Fruit fly (Drosophila melanogaster): Measurements from ENCODE around the gene Dci.
A peak's percentile ranks its signal among the peaks of the same experiment; 100 is the strongest.

Dci gene

DNA sequence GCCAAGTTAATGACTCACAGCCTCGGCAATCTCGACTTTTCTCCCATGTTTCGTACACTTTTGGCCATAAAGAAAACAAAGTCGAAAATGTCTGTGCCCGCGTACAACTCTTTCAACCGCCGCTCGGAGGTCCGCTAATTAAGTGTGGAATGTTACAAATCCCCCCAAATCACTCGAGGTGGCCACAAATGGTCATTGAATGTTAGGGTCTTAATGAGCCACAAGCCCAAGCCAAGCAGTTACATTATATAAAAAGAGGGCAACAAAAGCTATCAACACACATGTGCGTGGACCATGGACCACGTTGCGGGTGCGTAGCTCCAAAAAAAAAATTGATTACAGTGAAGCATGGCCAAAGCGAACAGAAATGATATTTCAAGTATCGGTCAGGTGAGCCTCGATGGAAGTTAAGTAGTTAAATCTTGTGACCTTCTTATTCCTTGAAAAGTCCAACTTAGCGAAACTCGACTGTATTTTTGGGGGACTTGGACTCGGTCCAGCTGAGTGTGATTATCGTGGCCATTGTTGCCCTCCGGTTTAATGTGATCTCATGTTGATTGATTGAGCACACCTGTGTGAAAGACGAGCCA, 31.8 kb upstream of the Dci start (continued):
- TF ChIP-seq twi (tag; optimal IDR thresholded peaks at IDR 0.05) = peak; percentile 57
- peak; percentile 78 for TF ChIP-seq CG4707 (GFP tag; optimal IDR thresholded peaks at IDR 0.05)
- TF ChIP-seq da (GFP tag; optimal IDR thresholded peaks at IDR 0.05) = peak; percentile 69
- peak; percentile 78 for TF ChIP-seq wek (GFP tag; optimal IDR thresholded peaks at IDR 0.05)
- TF ChIP-seq jumu (GFP tag; optimal IDR thresholded peaks at IDR 0.05) = peak; percentile 88
- TF ChIP-seq Mad (GFP tag; optimal IDR thresholded peaks at IDR 0.05) = peak; percentile 76
- TF ChIP-seq CG10543 (GFP tag; optimal IDR thresholded peaks at IDR 0.05) = peak; percentile 82
- TF ChIP-seq CG30403 (GFP tag; optimal IDR thresholded peaks at IDR 0.05) = peak; percentile 90
- TF ChIP-seq slou (GFP tag; optimal IDR thresholded peaks at IDR 0.05) = peak; percentile 26
- peak; percentile 80 for TF ChIP-seq scrt (GFP tag; optimal IDR thresholded peaks at IDR 0.05)
- peak; percentile 85 for TF ChIP-seq CG9817 (tag; optimal IDR thresholded peaks at IDR 0.05)
- TF ChIP-seq pan (optimal IDR thresholded peaks at IDR 0.05) = no peak
- TF ChIP-seq pan (GFP tag; optimal IDR thresholded peaks at IDR 0.05 in 1 of 2, IDR thresholded peaks at IDR 0.05 in 1 of 2) = peak in 1 of 2 experiments; percentile 95
- TF ChIP-seq MTF-1 (GFP tag; optimal IDR thresholded peaks at IDR 0.05; ENCODE audit: borderline replicate concordance) = peak; percentile 79
- TF ChIP-seq Nf-YA (GFP tag; IDR thresholded peaks at IDR 0.05) = peak; percentile 87
- peak; percentile 85 for TF ChIP-seq ERR (GFP tag; optimal IDR thresholded peaks at IDR 0.05)
- peak; percentile 81 for TF ChIP-seq tx (GFP tag; optimal IDR thresholded peaks at IDR 0.05)
- peak; percentile 57; the same call in 1 of the 2 replicates for TF ChIP-seq CG10959 (GFP tag; IDR thresholded peaks at IDR 0.05)
- peak; percentile 47 for TF ChIP-seq kay (GFP tag; optimal IDR thresholded peaks at IDR 0.05)
- TF ChIP-seq Fer1 (GFP tag; optimal IDR thresholded peaks at IDR 0.05) = peak; percentile 89
- no peak for TF ChIP-seq prd (optimal IDR thresholded peaks at IDR 0.05)
- TF ChIP-seq prd (GFP tag; IDR thresholded peaks at IDR 0.05) = peak; percentile 95
- peak; percentile 88 for TF ChIP-seq CG33213 (GFP tag; optimal IDR thresholded peaks at IDR 0.05)
- TF ChIP-seq ap (GFP tag; IDR thresholded peaks at IDR 0.05) = peak; percentile 92
- TF ChIP-seq Oli (tag; optimal IDR thresholded peaks at IDR 0.05) = peak; percentile 88
- peak; percentile 78 for TF ChIP-seq ewg (GFP tag; optimal IDR thresholded peaks at IDR 0.05)
- peak; percentile 76 for TF ChIP-seq CG18476 (GFP tag; optimal IDR thresholded peaks at IDR 0.05)
- peak; percentile 83 for TF ChIP-seq sim (GFP tag; IDR thresholded peaks at IDR 0.05)
- TF ChIP-seq Nf-YB (GFP tag; optimal IDR thresholded peaks at IDR 0.05) = peak; percentile 56
- TF ChIP-seq B-H2 (GFP tag; optimal IDR thresholded peaks at IDR 0.05) = peak; percentile 64
- peak; percentile 85 for TF ChIP-seq fd96Cb (tag; optimal IDR thresholded peaks at IDR 0.05)
- peak; percentile 95 for TF ChIP-seq CG32532 (GFP tag; IDR thresholded peaks at IDR 0.05)
- peak; percentile 71 for TF ChIP-seq toy (GFP tag; IDR thresholded peaks at IDR 0.05)
- no peak for TF ChIP-seq Dll (GFP tag; IDR thresholded peaks at IDR 0.05; ENCODE audit: partially characterized antibody)
- TF ChIP-seq Aef1 (GFP tag; IDR thresholded peaks at IDR 0.05) = peak; percentile 92
- peak; percentile 69; the same call in 2 of the 3 replicates for TF ChIP-seq z (GFP tag; IDR thresholded peaks at IDR 0.05)
- TF ChIP-seq Lhr (GFP tag; optimal IDR thresholded peaks at IDR 0.05) = peak; percentile 59
- TF ChIP-seq CG12659 (GFP tag; optimal IDR thresholded peaks at IDR 0.05) = peak; percentile 84
- TF ChIP-seq zfh2 (GFP tag; optimal IDR thresholded peaks at IDR 0.05) = peak; percentile 83
- TF ChIP-seq Atf3 (GFP tag; optimal IDR thresholded peaks at IDR 0.05) = peak; percentile 78
- peak; percentile 70 for TF ChIP-seq sug (tag; optimal IDR thresholded peaks at IDR 0.05)
- TF ChIP-seq crc (GFP tag; optimal IDR thresholded peaks at IDR 0.05) = peak; percentile 78
- peak; percentile 80 for TF ChIP-seq fd3F (GFP tag; optimal IDR thresholded peaks at IDR 0.05)
- TF ChIP-seq CG14860 (GFP tag; IDR thresholded peaks at IDR 0.05; ENCODE audit: partially characterized antibody) = no peak
- TF ChIP-seq CG18764 (GFP tag; optimal IDR thresholded peaks at IDR 0.05) = peak; percentile 80
- peak; percentile 89 for TF ChIP-seq CG2120 (GFP tag; optimal IDR thresholded peaks at IDR 0.05)
- TF ChIP-seq sqz (GFP tag; optimal IDR thresholded peaks at IDR 0.05) = peak; percentile 98
- TF ChIP-seq nmo (GFP tag; optimal IDR thresholded peaks at IDR 0.05) = peak; percentile 83
- no peak for TF ChIP-seq YL-1 (GFP tag; optimal IDR thresholded peaks at IDR 0.05)
- peak; percentile 88 for TF ChIP-seq CG2889 (GFP tag; IDR thresholded peaks at IDR 0.05)

All from whole organism, embryonic.